Worm (Caenorhabditis elegans): Measurements from ENCODE around the gene fbxb-14.
"Not testable (repeated sequence)": the region's sequence is repeated elsewhere in the genome, so short reads cannot be mapped to it uniquely, and the experiment has no call there.

The fbxb-14 gene

ce11 chrII:612361-612760 lies 29.8 kb upstream of the fbxb-14 start, which contains the start of gene clec-118:
Gene clec-118, minus strand, starts transcription at chrII:612461.
- not testable (repeated sequence) for TF ChIP-seq skn-1 (tag; optimal IDR thresholded peaks at IDR 0.05); saeg-2 (GFP tag; IDR thresholded peaks at IDR 0.05); dmd-9 (GFP tag; IDR thresholded peaks at IDR 0.05)

- no peak for TF ChIP-seq daf-16 (GFP tag; optimal IDR thresholded peaks at IDR 0.05)
- TF ChIP-seq daf-16 (tag; optimal IDR thresholded peaks at IDR 0.05) = no peak
- TF ChIP-seq lin-15B (tag; optimal IDR thresholded peaks at IDR 0.05) = no peak
- no peak for TF ChIP-seq ztf-11 (tag; optimal IDR thresholded peaks at IDR 0.05)
Observed at ce11 chrII:608757-609156, 26.2 kb upstream of the fbxb-14 start, which contains the start of gene W04H10.1. Gene W04H10.1, plus strand, starts transcription at chrII:609057.

- no peak for TF ChIP-seq zfp-2 (tag; optimal IDR thresholded peaks at IDR 0.05)
- TF ChIP-seq unc-62 (GFP tag; optimal IDR thresholded peaks at IDR 0.05 in 1 of 2) = peak in 1 of 2 experiments; percentile 10
- no peak for TF ChIP-seq unc-62 (tag; optimal IDR thresholded peaks at IDR 0.05)
Observed at ce11 chrII:608341-608740, 25.8 kb upstream of the fbxb-14 start, which contains the start of gene W04H10.6. Gene W04H10.6, minus strand, starts transcription at chrII:608441.

ce11 chrII:606033-606432 lies 23.5 kb upstream of the fbxb-14 start, which contains the start of gene W04H10.5:
Gene W04H10.5, plus strand, starts transcription at chrII:606333.
- TF ChIP-seq skn-1 (tag; optimal IDR thresholded peaks at IDR 0.05) (no peak), vab-7 (GFP tag; IDR thresholded peaks at IDR 0.05) (no peak), lin-13 (GFP tag; optimal IDR thresholded peaks at IDR 0.05) (no peak), F37D6.2 (tag; optimal IDR thresholded peaks at IDR 0.05) (no peak), lim-7 (GFP tag; IDR thresholded peaks at IDR 0.05) (no peak), sdz-12 (GFP tag; optimal IDR thresholded peaks at IDR 0.05) (no peak)

- TF ChIP-seq R02D3.7 (tag; optimal IDR thresholded peaks at IDR 0.05) (no peak), Y5F2A.4 (GFP tag; optimal IDR thresholded peaks at IDR 0.05) (no peak), nhr-76 (tag; optimal IDR thresholded peaks at IDR 0.05) (no peak), madf-5 (GFP tag; IDR thresholded peaks at IDR 0.05) (no peak), lir-3 (tag; optimal IDR thresholded peaks at IDR 0.05) (no peak), zip-11 (GFP tag; IDR thresholded peaks at IDR 0.05) (no peak), dve-1 (tag; optimal IDR thresholded peaks at IDR 0.05; ENCODE audit: insufficient read depth) (no peak), unc-62 (GFP tag; optimal IDR thresholded peaks at IDR 0.05 in 1 of 2) (no peak), unc-62 (tag; optimal IDR thresholded peaks at IDR 0.05) (no peak), nhr-111 (GFP tag; optimal IDR thresholded peaks at IDR 0.05) (no peak), ceh-28 (tag; optimal IDR thresholded peaks at IDR 0.05) (no peak), hlh-11 (tag; optimal IDR thresholded peaks at IDR 0.05) (no peak), nhr-237 (tag; optimal IDR thresholded peaks at IDR 0.05) (no peak), D1046.2 (GFP tag; IDR thresholded peaks at IDR 0.05) (no peak), jun-1 (tag; optimal IDR thresholded peaks at IDR 0.05) (no peak)
Observed at ce11 chrII:605267-605666, 22.7 kb upstream of the fbxb-14 start, which contains the start of gene W04H10.2. Gene W04H10.2, plus strand, starts transcription at chrII:605567.

ce11 chrII:602969-603368 lies 20.4 kb upstream of the fbxb-14 start:
- peak in 1 of 2 experiments; percentile 68 for TF ChIP-seq lsy-2 (tag; optimal IDR thresholded peaks at IDR 0.05)
- peak; percentile 61 for TF ChIP-seq nhr-28 (tag; optimal IDR thresholded peaks at IDR 0.05)
- TF ChIP-seq ama-1 (optimal IDR thresholded peaks at IDR 0.05) = no peak
- TF ChIP-seq aha-1 (tag) = peak; percentile 89
- no peak for TF ChIP-seq mxl-2 (GFP tag; conservative IDR thresholded peaks at IDR 0.05)
- peak; percentile 94 for TF ChIP-seq hlh-30 (tag; optimal IDR thresholded peaks at IDR 0.05; ENCODE audit: insufficient read depth)
- TF ChIP-seq F44E2.7 (GFP tag; IDR thresholded peaks at IDR 0.05) = no peak
- peak; percentile 72 for TF ChIP-seq mep-1 (tag; optimal IDR thresholded peaks at IDR 0.05)
- TF ChIP-seq unc-62 (GFP tag; optimal IDR thresholded peaks at IDR 0.05 in 1 of 2) = peak in 1 of 2 experiments; percentile 96
- no peak for TF ChIP-seq unc-62 (tag; optimal IDR thresholded peaks at IDR 0.05)
- TF ChIP-seq ZK337.2 (GFP tag; IDR thresholded peaks at IDR 0.05) = no peak
- TF ChIP-seq ces-1 (GFP tag; optimal IDR thresholded peaks at IDR 0.05) = no peak
- no peak for TF ChIP-seq jun-1 (tag; optimal IDR thresholded peaks at IDR 0.05)
- no peak for TF ChIP-seq duxl-1 (tag; optimal IDR thresholded peaks at IDR 0.05; ENCODE audit: poor library complexity)
- no peak for TF ChIP-seq ceh-28 (tag; optimal IDR thresholded peaks at IDR 0.05)
- TF ChIP-seq ztf-11 (tag; optimal IDR thresholded peaks at IDR 0.05) = no peak
- TF ChIP-seq hmg-1.1 (GFP tag; IDR thresholded peaks at IDR 0.05) = no peak
- TF ChIP-seq hlh-11 (tag; optimal IDR thresholded peaks at IDR 0.05) = peak; percentile 88
- peak; percentile 19 for TF ChIP-seq dpl-1 (GFP tag; optimal IDR thresholded peaks at IDR 0.05)
- peak; percentile 55 for TF ChIP-seq lin-13 (GFP tag; optimal IDR thresholded peaks at IDR 0.05)
- TF ChIP-seq mdt-29 (GFP tag; IDR thresholded peaks at IDR 0.05) = no peak
- TF ChIP-seq dve-1 (tag; optimal IDR thresholded peaks at IDR 0.05; ENCODE audit: insufficient read depth) = peak; percentile 45

Measured in whole organism, L4 larva.